Worm (Caenorhabditis elegans) whole organism, L4 larva: ENCODE data around the gene tut-1.

ENCODE experiments used
- F26F4.8 ChIP-seq: fragments of 200-800 bp; sonication (Bioruptor generic); conservative IDR thresholded peaks from 2 replicates; pipeline ENCODE4 v1.3.6; 2022; ENCODE audit warnings: missing genetic modification characterization, missing compliant biosample characterization
- T20F7.1 ChIP-seq: fragments of 200-800 bp; sonication (Bioruptor generic); optimal IDR thresholded peaks from 2 replicates; lab custom pipeline; 2018; ENCODE audit warnings: mild to moderate bottlenecking, missing genetic modification characterization, missing compliant biosample characterization
- Y48G9A.11 ChIP-seq: fragments of 200-800 bp; sonication (Bioruptor generic); IDR thresholded peaks from 2 replicates; pipeline ENCODE4 v1.3.6; 2022; ENCODE audit warnings: missing genetic modification reagents, missing genetic modification characterization, missing compliant biosample characterization
- Y5F2A.4 ChIP-seq: fragments of 200-800 bp; sonication (Bioruptor generic); optimal IDR thresholded peaks from 2 replicates; lab custom pipeline; 2018; ENCODE audit warnings: mild to moderate bottlenecking, missing genetic modification characterization, missing compliant biosample characterization
- aha-1 ChIP-seq: fragments of 150-350 bp; peaks from one replicate; lab custom pipeline; 2014; ENCODE audit warnings: missing biosample characterization, missing genetic modification characterization
- ama-1 ChIP-seq: fragments of 150-350 bp; optimal IDR thresholded peaks from 2 replicates; lab custom pipeline; 2014; ENCODE audit warnings: inconsistent platforms, mixed read lengths
- arid-1 ChIP-seq: fragments of 200-800 bp; sonication (Bioruptor generic); conservative IDR thresholded peaks from 2 replicates; pipeline ENCODE4 v1.3.6; 2022; ENCODE audit warnings: missing genetic modification reagents, missing genetic modification characterization, missing compliant biosample characterization
- attf-4 ChIP-seq: sonication (generic microtip); optimal IDR thresholded peaks from 3 replicates; lab custom pipeline; 2017; ENCODE audit warnings: missing biosample characterization, missing genetic modification characterization
- ceh-32 ChIP-seq: sonication (generic microtip); optimal IDR thresholded peaks from 2 replicates; lab custom pipeline; 2016; ENCODE audit warnings: mild to moderate bottlenecking, missing genetic modification characterization, missing compliant biosample characterization; ENCODE audit not compliant: poor library complexity
- cey-2 ChIP-seq: sonication (generic microtip); optimal IDR thresholded peaks from 3 replicates; lab custom pipeline; 2017; ENCODE audit warnings: missing genetic modification characterization, mild to moderate bottlenecking, missing compliant biosample characterization, antibody characterized with exemption, borderline replicate concordance; ENCODE audit not compliant: insufficient read depth
- ctbp-1 ChIP-seq: fragments of 200-800 bp; sonication (Bioruptor generic); IDR thresholded peaks from 2 replicates; pipeline ENCODE4 v1.3.6; 2022; ENCODE audit warnings: missing genetic modification reagents, missing genetic modification characterization, missing compliant biosample characterization
- dmd-9 ChIP-seq: fragments of 200-800 bp; sonication (Bioruptor generic); IDR thresholded peaks from 2 replicates; pipeline ENCODE4 v1.3.6; 2022; ENCODE audit warnings: missing genetic modification reagents, missing genetic modification characterization, missing compliant biosample characterization
- duxl-1 ChIP-seq: sonication (generic microtip); optimal IDR thresholded peaks from 2 replicates; lab custom pipeline; 2016; ENCODE audit warnings: mild to moderate bottlenecking, missing genetic modification characterization, moderate library complexity, missing compliant biosample characterization; ENCODE audit not compliant: poor library complexity
- fkh-10 ChIP-seq: fragments of 150-350 bp; optimal IDR thresholded peaks from 2 replicates; lab custom pipeline; 2014; ENCODE audit warnings: missing biosample characterization, missing genetic modification reagents, missing genetic modification characterization
- hlh-11 ChIP-seq: fragments of 200-800 bp; sonication (Bioruptor generic); optimal IDR thresholded peaks from 2 replicates; lab custom pipeline; 2018; ENCODE audit warnings: mild to moderate bottlenecking, missing genetic modification characterization, missing compliant biosample characterization
- hlh-30 ChIP-seq: sonication (generic microtip); optimal IDR thresholded peaks from 2 replicates; lab custom pipeline; 2017; ENCODE audit warnings: antibody characterized with exemption, mild to moderate bottlenecking, missing genetic modification characterization, missing compliant biosample characterization; ENCODE audit not compliant: insufficient read depth
- hmg-1.1 ChIP-seq: fragments of 200-800 bp; sonication (Bioruptor generic); IDR thresholded peaks from 2 replicates; pipeline ENCODE4 v1.3.6; 2022; ENCODE audit warnings: missing genetic modification reagents, missing genetic modification characterization, missing compliant biosample characterization
- lim-7 ChIP-seq: fragments of 200-800 bp; sonication (Bioruptor generic); IDR thresholded peaks from 2 replicates; pipeline ENCODE4 v1.3.6; 2022; ENCODE audit warnings: missing genetic modification characterization, missing compliant biosample characterization
- lin-38 ChIP-seq: fragments of 200-800 bp; sonication (Bioruptor generic); IDR thresholded peaks from 2 replicates; pipeline ENCODE4 v1.3.6; 2022; ENCODE audit warnings: missing genetic modification reagents, missing genetic modification characterization, missing compliant biosample characterization
- lir-3 ChIP-seq: sonication (generic microtip); optimal IDR thresholded peaks from 2 replicates; lab custom pipeline; 2016; ENCODE audit warnings: mild to moderate bottlenecking, missing genetic modification characterization, missing compliant biosample characterization
- mdl-1 ChIP-seq, 2 experiments: fragments of 150-350 bp in 1 of 2; sonication (generic microtip) in 1 of 2; optimal IDR thresholded peaks; 2 replicates each; lab custom pipeline; 2014 to 2017; ENCODE audit warnings: missing biosample characterization in 2 of 2, missing genetic modification characterization in 2 of 2
- mdt-29 ChIP-seq: fragments of 200-800 bp; sonication (Bioruptor generic); IDR thresholded peaks from 2 replicates; pipeline ENCODE4 v1.3.6; 2022; ENCODE audit warnings: missing genetic modification reagents, missing genetic modification characterization, missing compliant biosample characterization
- mxl-2 ChIP-seq: fragments of 200-800 bp; sonication (Bioruptor generic); conservative IDR thresholded peaks from 2 replicates; pipeline ENCODE4 v1.3.6; 2022; ENCODE audit warnings: missing genetic modification reagents, missing genetic modification characterization, missing compliant biosample characterization
- nhr-11 ChIP-seq: fragments of 150-350 bp; optimal IDR thresholded peaks from 2 replicates; lab custom pipeline; 2014; ENCODE audit warnings: missing biosample characterization, missing genetic modification characterization
- nhr-111 ChIP-seq: fragments of 200-800 bp; sonication (Bioruptor generic); optimal IDR thresholded peaks from 2 replicates; lab custom pipeline; 2018; ENCODE audit warnings: mild to moderate bottlenecking, missing genetic modification characterization, missing compliant biosample characterization
- nhr-237 ChIP-seq: sonication (generic microtip); optimal IDR thresholded peaks from 2 replicates; lab custom pipeline; 2017; ENCODE audit warnings: missing biosample characterization, missing genetic modification characterization
- nhr-41 ChIP-seq: fragments of 200-800 bp; sonication (Bioruptor generic); IDR thresholded peaks from 2 replicates; pipeline ENCODE4 v1.3.6; 2022; ENCODE audit warnings: missing genetic modification reagents, missing genetic modification characterization, missing compliant biosample characterization
- nhr-42 ChIP-seq: fragments of 200-800 bp; sonication (Bioruptor generic); IDR thresholded peaks from 2 replicates; pipeline ENCODE4 v1.3.6; 2022; ENCODE audit warnings: missing genetic modification characterization, missing compliant biosample characterization
- nhr-48 ChIP-seq: sonication (generic microtip); optimal IDR thresholded peaks from 2 replicates; lab custom pipeline; 2016; ENCODE audit warnings: mild to moderate bottlenecking, missing genetic modification characterization, missing compliant biosample characterization
- php-3 ChIP-seq: fragments of 200-800 bp; sonication (Bioruptor generic); IDR thresholded peaks from 2 replicates; pipeline ENCODE4 v1.3.6; 2022; ENCODE audit warnings: missing genetic modification reagents, missing genetic modification characterization, missing compliant biosample characterization
- skn-1 ChIP-seq: fragments of 150-350 bp; optimal IDR thresholded peaks from 2 replicates; lab custom pipeline; 2014; ENCODE audit warnings: missing biosample characterization, missing genetic modification characterization
- spr-3 ChIP-seq: fragments of 200-800 bp; sonication (Bioruptor generic); optimal IDR thresholded peaks from 2 replicates; lab custom pipeline; 2018; ENCODE audit warnings: mild to moderate bottlenecking, missing genetic modification characterization, missing compliant biosample characterization
- tag-97 ChIP-seq: fragments of 200-800 bp; sonication (Bioruptor generic); IDR thresholded peaks from 2 replicates; pipeline ENCODE4 v1.3.6; 2022; ENCODE audit warnings: missing genetic modification characterization, missing compliant biosample characterization
- unc-39 ChIP-seq: sonication (generic microtip); optimal IDR thresholded peaks from 2 replicates; lab custom pipeline; 2017; ENCODE audit warnings: missing biosample characterization, missing genetic modification characterization
- unc-62 ChIP-seq, 3 experiments: fragments of 150-350 bp in 1 of 3; sonication (generic microtip); optimal IDR thresholded peaks in 2 of 3; peaks in 1 of 3; 1 replicate in 1 of 3; 2 replicates in 2 of 3; lab custom pipeline; 2014 to 2017; ENCODE audit warnings: missing biosample characterization in 3 of 3, missing genetic modification characterization in 3 of 3, missing genetic modification reagents in 3 of 3, missing genotype in 1 of 3
- zag-1 ChIP-seq: fragments of 150-350 bp; optimal IDR thresholded peaks from 2 replicates; lab custom pipeline; 2014; ENCODE audit warnings: missing biosample characterization, missing genetic modification characterization
- zfp-2 ChIP-seq: sonication (generic microtip); optimal IDR thresholded peaks from 2 replicates; lab custom pipeline; 2016; ENCODE audit warnings: mild to moderate bottlenecking, missing genetic modification characterization, missing compliant biosample characterization

Gene tut-1

ce11 chrIV:79205-79604 lies 42.3 kb downstream of the tut-1 start, which contains the start of gene T05C7.9:
T05C7.9 (plus strand) TSS chrIV:79276.
- TF ChIP-seq mdl-1 (tag; optimal IDR thresholded peaks at IDR 0.05; lab: Kevin White, UChicago): peak in 1 of 2 experiments; percentile 19
- TF ChIP-seq lim-7 (GFP tag; lab: Robert Waterston, UW): no peak
- 0 out of 2 replicates have a peak, but pooled peaks have one; percentile 27 for TF ChIP-seq hmg-1.1 (GFP tag; lab: Robert Waterston, UW)
- no peak for TF ChIP-seq mxl-2 (GFP tag; lab: Robert Waterston, UW)
- no peak for TF ChIP-seq zag-1 (tag; lab: Kevin White, UChicago)
- no peak for TF ChIP-seq nhr-237 (tag; lab: Kevin White, UChicago)
- no peak for TF ChIP-seq dmd-9 (GFP tag; lab: Robert Waterston, UW)
- TF ChIP-seq ctbp-1: peak; percentile 45; the same call in 1 of the 2 replicates
- TF ChIP-seq hlh-30 (tag; lab: Kevin White, UChicago): peak; percentile 58
- peak; percentile 49 for TF ChIP-seq aha-1 (tag; lab: Kevin White, UChicago)
- no peak for TF ChIP-seq duxl-1 (tag; lab: Kevin White, UChicago)

- TF ChIP-seq mxl-2 (GFP tag; lab: Robert Waterston, UW) (no peak), cey-2 (tag; lab: Kevin White, UChicago) (no peak), unc-62 (GFP tag; optimal IDR thresholded peaks at IDR 0.05 in 1 of 2; lab: Kevin White, UChicago) (peak in 1 of 2 experiments; percentile 74), unc-62 (tag; optimal IDR thresholded peaks at IDR 0.05; lab: Kevin White, UChicago) (no peak), hlh-11 (tag; lab: Kevin White, UChicago) (no peak), lir-3 (tag; lab: Kevin White, UChicago) (no peak), skn-1 (tag; lab: Kevin White, UChicago) (no peak), ama-1 (lab: Kevin White, UChicago) (no peak), php-3 (GFP tag; lab: Robert Waterston, UW) (peak; percentile 65; the same call in 1 of the 2 replicates), F26F4.8 (GFP tag; lab: Robert Waterston, UW) (no peak), Y48G9A.11 (GFP tag; lab: Robert Waterston, UW) (no peak)
- TF ChIP-seq, all 104 proteins: peak for 2
Observed at ce11 chrIV:78206-78605, 43.3 kb downstream of the tut-1 start.

ce11 chrIV:77421-77820 lies 44.1 kb downstream of the tut-1 start:
- TF ChIP-seq lir-3 (tag; lab: Kevin White, UChicago) (no peak), T20F7.1 (GFP tag; lab: Kevin White, UChicago) (no peak), mdl-1 (tag; optimal IDR thresholded peaks at IDR 0.05; lab: Kevin White, UChicago) (no peak), unc-62 (GFP tag; optimal IDR thresholded peaks at IDR 0.05 in 1 of 2; lab: Kevin White, UChicago) (peak in 1 of 2 experiments; percentile 70), unc-62 (tag; optimal IDR thresholded peaks at IDR 0.05; lab: Kevin White, UChicago) (no peak), zfp-2 (no peak), ama-1 (lab: Kevin White, UChicago) (no peak), nhr-11 (tag; lab: Kevin White, UChicago) (no peak), arid-1 (no peak)

DNA sequence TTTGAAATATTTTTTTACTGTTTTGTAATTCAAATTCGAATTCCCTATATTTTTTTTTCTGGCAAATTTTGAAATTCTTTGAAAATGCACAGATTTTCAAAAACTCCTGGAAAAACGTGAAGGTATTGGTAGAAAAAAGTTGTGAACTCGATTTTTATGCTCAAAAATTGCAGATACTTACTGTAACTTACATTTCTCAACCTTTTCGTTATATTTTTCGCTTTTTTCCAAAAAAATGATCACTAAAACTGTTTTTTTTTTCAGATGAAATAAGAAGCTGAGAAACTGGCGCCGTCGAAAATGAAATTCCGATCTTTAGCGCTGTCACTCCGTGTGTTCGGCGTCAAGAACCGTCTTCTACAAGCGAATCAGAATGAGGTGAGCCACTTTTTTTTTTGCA lies 45.4 kb downstream of the tut-1 start, which contains the start of gene T05C7.8:
TSS of gene T05C7.8 (plus strand) at position 301 of the 400 bp plus-strand sequence.
- no peak for TF ChIP-seq zfp-2
- no peak for TF ChIP-seq mdl-1 (tag; optimal IDR thresholded peaks at IDR 0.05; lab: Kevin White, UChicago)
- TF ChIP-seq unc-62 (GFP tag; optimal IDR thresholded peaks at IDR 0.05 in 1 of 2; lab: Kevin White, UChicago): peak in 1 of 2 experiments; percentile 69
- no peak for TF ChIP-seq unc-62 (tag; optimal IDR thresholded peaks at IDR 0.05; lab: Kevin White, UChicago)

DNA sequence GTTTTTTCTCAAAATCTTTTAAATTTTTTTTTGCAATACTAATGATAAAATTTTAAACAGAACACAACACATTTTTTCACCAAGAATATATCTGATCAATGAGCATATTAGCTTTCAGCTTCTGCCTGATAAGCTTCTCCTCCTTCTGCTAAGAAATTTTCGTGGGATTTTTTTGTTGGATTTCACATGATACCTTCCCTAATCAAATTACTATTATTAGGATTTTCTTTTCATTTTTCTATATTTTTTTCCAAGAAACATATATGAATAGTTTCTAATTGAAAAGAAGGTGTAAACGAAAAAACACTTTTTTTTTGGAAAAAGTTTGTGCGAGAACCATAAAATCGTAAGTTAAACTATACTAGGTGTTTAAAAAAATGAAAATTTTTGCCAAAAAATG lies 48.3 kb downstream of the tut-1 start:
- no peak for TF ChIP-seq nhr-111 (GFP tag; lab: Kevin White, UChicago)
- no peak for TF ChIP-seq unc-39
- no peak for TF ChIP-seq nhr-48 (tag; lab: Kevin White, UChicago)
- no peak for TF ChIP-seq mdt-29 (GFP tag; lab: Robert Waterston, UW)
- no peak for TF ChIP-seq ceh-32 (tag; lab: Kevin White, UChicago)
- no peak for TF ChIP-seq lin-38
- TF ChIP-seq cey-2 (tag; lab: Kevin White, UChicago): no peak
- no peak for TF ChIP-seq fkh-10
- no peak for TF ChIP-seq attf-4 (tag; lab: Kevin White, UChicago)
- TF ChIP-seq spr-3: no peak
- no peak for TF ChIP-seq tag-97 (GFP tag; lab: Robert Waterston, UW)
- TF ChIP-seq hlh-30 (tag; lab: Kevin White, UChicago): no peak
- no peak for TF ChIP-seq nhr-41 (GFP tag; lab: Robert Waterston, UW)
- TF ChIP-seq Y5F2A.4 (GFP tag; lab: Kevin White, UChicago): no peak
- no peak for TF ChIP-seq mxl-2 (GFP tag; lab: Robert Waterston, UW)
- TF ChIP-seq Y48G9A.11 (GFP tag; lab: Robert Waterston, UW): no peak
- TF ChIP-seq nhr-42 (GFP tag; lab: Robert Waterston, UW): no peak
- no peak for TF ChIP-seq php-3 (GFP tag; lab: Robert Waterston, UW)
